Worm (Caenorhabditis elegans) whole organism, late embryonic: ENCODE results near the gene clp-10.

Experiments used
- ama-1 ChIP-seq: fragments of 150-350 bp; optimal IDR thresholded peaks from 2 replicates; lab custom pipeline; 2014
- ceh-9 ChIP-seq: sonication (generic microtip); optimal IDR thresholded peaks from 2 replicates; lab custom pipeline; 2016; ENCODE audit warnings: mild to moderate bottlenecking, missing genetic modification characterization, inconsistent platforms, missing compliant biosample characterization
- fkh-10 ChIP-seq: fragments of 150-350 bp; optimal IDR thresholded peaks from 2 replicates; lab custom pipeline; 2014; ENCODE audit warnings: missing biosample characterization, missing genetic modification reagents, missing genetic modification characterization
- lim-6 ChIP-seq: sonication (generic microtip); optimal IDR thresholded peaks from 2 replicates; lab custom pipeline; 2016; ENCODE audit warnings: missing genetic modification characterization, missing compliant biosample characterization
- pag-3 ChIP-seq: sonication (generic microtip); optimal IDR thresholded peaks from 2 replicates; lab custom pipeline; 2016; ENCODE audit warnings: missing compliant biosample characterization, missing genetic modification characterization, borderline replicate concordance
- tbx-7 ChIP-seq: sonication (generic microtip); optimal IDR thresholded peaks from 2 replicates; lab custom pipeline; 2016; ENCODE audit warnings: missing genotype, missing genetic modification characterization, missing compliant biosample characterization

DNA sequence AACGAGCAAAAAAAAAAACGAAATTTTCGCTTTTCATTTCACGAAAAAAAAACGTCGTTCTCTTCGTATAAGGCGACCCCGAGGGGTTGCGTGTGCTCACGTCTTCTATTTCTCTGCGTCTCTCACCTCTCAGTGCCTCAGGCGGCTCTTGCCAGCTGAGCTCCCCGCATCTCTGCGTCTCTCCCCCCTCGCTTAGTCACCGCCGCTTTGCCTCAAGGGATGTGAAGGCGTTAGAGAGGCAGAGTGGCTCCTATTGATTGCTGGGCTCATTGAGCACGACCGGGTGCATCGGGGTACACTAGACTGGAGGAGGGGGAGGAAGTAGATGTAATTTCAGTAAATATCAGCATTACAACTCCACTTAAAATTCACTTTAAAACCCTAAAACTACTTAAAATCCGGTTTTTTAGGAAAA, 12.4 kb downstream of the clp-10 start:
- no peak for TF ChIP-seq lim-6 (tag; lab: Kevin White, UChicago)
- no peak for TF ChIP-seq fkh-10
- no peak for TF ChIP-seq tbx-7
- TF ChIP-seq ceh-9 (tag; lab: Kevin White, UChicago): no peak
- TF ChIP-seq pag-3 (tag; lab: Kevin White, UChicago): no peak
- no peak for TF ChIP-seq ama-1 (lab: Kevin White, UChicago)
